Worm (Caenorhabditis elegans) whole organism, L3 larva: ENCODE results near the gene T07A5.7.

Experiments used
- R02D3.7 ChIP-seq: fragments of 150-350 bp; optimal IDR thresholded peaks from 2 replicates; lab custom pipeline; 2014; ENCODE audit warnings: missing biosample characterization, missing genetic modification characterization
- ZK546.5 ChIP-seq: sonication (generic microtip); optimal IDR thresholded peaks from 2 replicates; lab custom pipeline; 2017; ENCODE audit warnings: missing biosample characterization, missing genetic modification characterization
- aly-2 ChIP-seq: fragments of 150-350 bp; optimal IDR thresholded peaks from 2 replicates; lab custom pipeline; 2014; ENCODE audit warnings: missing biosample characterization, missing genetic modification characterization
- ama-1 ChIP-seq: fragments of 150-350 bp; optimal IDR thresholded peaks from 2 replicates; lab custom pipeline; 2018
- ceh-16 ChIP-seq: sonication (generic microtip); optimal IDR thresholded peaks from 2 replicates; lab custom pipeline; 2017; ENCODE audit warnings: missing biosample characterization, missing genetic modification characterization
- ceh-28 ChIP-seq: fragments of 150-350 bp; optimal IDR thresholded peaks from 2 replicates; lab custom pipeline; 2014; ENCODE audit warnings: missing biosample characterization, missing genetic modification reagents, missing genetic modification characterization
- ceh-82 ChIP-seq: fragments of 150-350 bp; optimal IDR thresholded peaks from 2 replicates; lab custom pipeline; 2014; ENCODE audit warnings: missing biosample characterization, missing genetic modification characterization
- ceh-9 ChIP-seq: sonication (generic microtip); optimal IDR thresholded peaks from 2 replicates; lab custom pipeline; 2018; ENCODE audit warnings: missing biosample characterization, missing genetic modification characterization
- daf-12 ChIP-seq: fragments of 150-350 bp; optimal IDR thresholded peaks from 2 replicates; lab custom pipeline; 2014; ENCODE audit warnings: missing biosample characterization, missing genetic modification reagents, missing genetic modification characterization
- egl-27 ChIP-seq: sonication (generic microtip); optimal IDR thresholded peaks from 4 replicates; lab custom pipeline; 2017; ENCODE audit warnings: missing biosample characterization, missing genetic modification reagents, missing genetic modification characterization
- egl-5 ChIP-seq: fragments of 150-350 bp; optimal IDR thresholded peaks from 2 replicates; lab custom pipeline; 2017; ENCODE audit warnings: missing biosample characterization, missing genetic modification reagents, missing genetic modification characterization, inconsistent platforms
- elt-1 ChIP-seq: fragments of 150-350 bp; optimal IDR thresholded peaks from 2 replicates; lab custom pipeline; 2014; ENCODE audit warnings: missing biosample characterization, missing genetic modification characterization
- elt-2 ChIP-seq: sonication (generic microtip); optimal IDR thresholded peaks from 2 replicates; lab custom pipeline; 2016; ENCODE audit warnings: missing genetic modification reagents, mild to moderate bottlenecking, missing genetic modification characterization, missing compliant biosample characterization
- elt-3 ChIP-seq, 3 experiments: fragments of 150-350 bp in 1 of 3; sonication (generic microtip) in 2 of 3; optimal IDR thresholded peaks; 2 replicates in 2 of 3; 4 replicates in 1 of 3; lab custom pipeline; 2014 to 2017; ENCODE audit warnings: missing biosample characterization in 3 of 3, missing genetic modification characterization in 3 of 3
- eor-1 ChIP-seq, 2 experiments: fragments of 150-350 bp; optimal IDR thresholded peaks; 2 replicates each; lab custom pipeline; 2014 to 2018; ENCODE audit warnings: missing biosample characterization in 2 of 2, missing genetic modification characterization in 2 of 2
- fkh-10 ChIP-seq: sonication (generic microtip); optimal IDR thresholded peaks from 2 replicates; lab custom pipeline; 2017; ENCODE audit warnings: missing biosample characterization, missing genetic modification reagents, missing genetic modification characterization
- fkh-2 ChIP-seq: fragments of 150-350 bp; optimal IDR thresholded peaks from 2 replicates; lab custom pipeline; 2014; ENCODE audit warnings: missing biosample characterization, missing genetic modification reagents, missing genetic modification characterization
- fos-1 ChIP-seq: fragments of 150-350 bp; optimal IDR thresholded peaks from 2 replicates; lab custom pipeline; 2014; ENCODE audit warnings: missing biosample characterization, missing genetic modification characterization
- hmg-11 ChIP-seq: sonication (generic microtip); optimal IDR thresholded peaks from 2 replicates; lab custom pipeline; 2016; ENCODE audit warnings: missing genetic modification characterization, missing compliant biosample characterization
- jun-1 ChIP-seq: fragments of 150-350 bp; optimal IDR thresholded peaks from 2 replicates; lab custom pipeline; 2014; ENCODE audit warnings: missing biosample characterization, missing genetic modification reagents, missing genetic modification characterization
- lin-15B ChIP-seq: fragments of 150-350 bp; optimal IDR thresholded peaks from 2 replicates; lab custom pipeline; 2014; ENCODE audit warnings: missing biosample characterization, missing genetic modification characterization
- lin-39 ChIP-seq: fragments of 150-350 bp; optimal IDR thresholded peaks from 2 replicates; lab custom pipeline; 2018; ENCODE audit warnings: missing biosample characterization, missing genetic modification reagents, missing genetic modification characterization
- lsy-12 ChIP-seq: sonication (generic microtip); optimal IDR thresholded peaks from 2 replicates; lab custom pipeline; 2016; ENCODE audit warnings: mild to moderate bottlenecking, missing genetic modification characterization, missing compliant biosample characterization
- mdl-1 ChIP-seq: fragments of 150-350 bp; optimal IDR thresholded peaks from 2 replicates; lab custom pipeline; 2014; ENCODE audit warnings: missing biosample characterization, missing genetic modification characterization
- mml-1 ChIP-seq: fragments of 150-350 bp; sonication (generic microtip); optimal IDR thresholded peaks from 3 replicates; lab custom pipeline; 2014; ENCODE audit warnings: missing biosample characterization, missing genetic modification characterization
- nfya-1 ChIP-seq: sonication (generic microtip); optimal IDR thresholded peaks from 2 replicates; lab custom pipeline; 2017; ENCODE audit warnings: missing genetic modification characterization, mild to moderate bottlenecking, missing compliant biosample characterization, antibody characterized with exemption, moderate library complexity; ENCODE audit not compliant: insufficient read depth
- nhr-11 ChIP-seq: fragments of 150-350 bp; optimal IDR thresholded peaks from 2 replicates; lab custom pipeline; 2014; ENCODE audit warnings: missing biosample characterization, missing genetic modification characterization
- nhr-12 ChIP-seq: fragments of 150-350 bp; optimal IDR thresholded peaks from 2 replicates; lab custom pipeline; 2014; ENCODE audit warnings: missing biosample characterization, missing genetic modification characterization
- nhr-23 ChIP-seq: fragments of 150-350 bp; optimal IDR thresholded peaks from 2 replicates; lab custom pipeline; 2014; ENCODE audit warnings: missing biosample characterization, missing genetic modification reagents, missing genetic modification characterization
- nhr-237 ChIP-seq: fragments of 150-350 bp; optimal IDR thresholded peaks from 2 replicates; lab custom pipeline; 2014; ENCODE audit warnings: missing biosample characterization, missing genetic modification characterization
- nhr-25 ChIP-seq: sonication (generic microtip); optimal IDR thresholded peaks from 2 replicates; lab custom pipeline; 2017; ENCODE audit warnings: missing biosample characterization, missing genetic modification characterization
- nhr-28 ChIP-seq: fragments of 150-350 bp; optimal IDR thresholded peaks from 2 replicates; lab custom pipeline; 2014; ENCODE audit warnings: missing biosample characterization, missing genetic modification characterization
- nhr-43 ChIP-seq: sonication (generic microtip); optimal IDR thresholded peaks from 2 replicates; lab custom pipeline; 2016; ENCODE audit warnings: mild to moderate bottlenecking, missing genetic modification characterization, missing compliant biosample characterization; ENCODE audit not compliant: poor library complexity, severe bottlenecking
- nhr-67 ChIP-seq: fragments of 150-350 bp; optimal IDR thresholded peaks from 2 replicates; lab custom pipeline; 2014; ENCODE audit warnings: missing biosample characterization, missing genetic modification characterization
- nhr-76 ChIP-seq: fragments of 150-350 bp; sonication (generic microtip); optimal IDR thresholded peaks from 5 replicates; lab custom pipeline; 2014; ENCODE audit warnings: missing biosample characterization, missing genetic modification characterization
- nhr-77 ChIP-seq: fragments of 150-350 bp; optimal IDR thresholded peaks from 2 replicates; lab custom pipeline; 2014; ENCODE audit warnings: missing biosample characterization, missing genetic modification characterization
- pha-4 ChIP-seq: fragments of 150-350 bp; optimal IDR thresholded peaks from 2 replicates; lab custom pipeline; 2014; ENCODE audit warnings: missing biosample characterization, missing genetic modification reagents, missing genetic modification characterization
- pqm-1 ChIP-seq: fragments of 150-350 bp; optimal IDR thresholded peaks from 2 replicates; lab custom pipeline; 2017; ENCODE audit warnings: missing biosample characterization, missing genetic modification characterization, inconsistent platforms
- sea-2 ChIP-seq: fragments of 150-350 bp; sonication (generic microtip); optimal IDR thresholded peaks from 4 replicates; lab custom pipeline; 2014; ENCODE audit warnings: missing biosample characterization, missing genetic modification reagents, missing genetic modification characterization
- skn-1 ChIP-seq: fragments of 150-350 bp; optimal IDR thresholded peaks from 2 replicates; lab custom pipeline; 2014; ENCODE audit warnings: missing biosample characterization, missing genetic modification characterization
- snpc-4 ChIP-seq: fragments of 150-350 bp; optimal IDR thresholded peaks from 2 replicates; lab custom pipeline; 2014; ENCODE audit warnings: missing biosample characterization, missing genetic modification characterization
- tbx-2 ChIP-seq: sonication (generic microtip); optimal IDR thresholded peaks from 2 replicates; lab custom pipeline; 2016; ENCODE audit warnings: mild to moderate bottlenecking, missing genetic modification characterization, missing compliant biosample characterization
- unc-39 ChIP-seq: sonication (generic microtip); optimal IDR thresholded peaks from 4 replicates; lab custom pipeline; 2017; ENCODE audit warnings: missing biosample characterization, missing genetic modification characterization
- unc-62 ChIP-seq: fragments of 150-350 bp; sonication (generic microtip); optimal IDR thresholded peaks from 4 replicates; lab custom pipeline; 2014; ENCODE audit warnings: missing biosample characterization, missing genetic modification reagents, missing genetic modification characterization
- zag-1 ChIP-seq: fragments of 150-350 bp; optimal IDR thresholded peaks from 2 replicates; lab custom pipeline; 2014; ENCODE audit warnings: missing biosample characterization, missing genetic modification characterization
- ztf-11 ChIP-seq: fragments of 150-350 bp; optimal IDR thresholded peaks from 2 replicates; lab custom pipeline; 2014; ENCODE audit warnings: missing biosample characterization, missing genetic modification characterization
- ztf-4 ChIP-seq: fragments of 150-350 bp; optimal IDR thresholded peaks from 2 replicates; lab custom pipeline; 2014; ENCODE audit warnings: missing biosample characterization, missing genetic modification characterization

Gene T07A5.7

ce11 chrIII:10311016-10311415 is at the start of gene T07A5.7:
Gene T07A5.7 (minus strand): TSS chrIII:10311116.
- TF ChIP-seq elt-2 (tag; lab: Kevin White, UChicago), result no peak
- TF ChIP-seq, all 47 proteins: peak for 0

ce11 chrIII:10359916-10360315 is 49.0 kb upstream of the T07A5.7 start:
- peak; percentile 12 for TF ChIP-seq fkh-10 (GFP tag; lab: Kevin White, UChicago)
- TF ChIP-seq nhr-25 (tag; lab: Kevin White, UChicago), result no peak
- TF ChIP-seq, all 47 proteins: peak for 1

ce11 chrIII:10358751-10359150 is 47.8 kb upstream of the T07A5.7 start:
- peak; percentile 28 for TF ChIP-seq nfya-1 (tag; lab: Kevin White, UChicago)
- no peak for TF ChIP-seq nhr-43 (tag; lab: Kevin White, UChicago)
- peak; percentile 36 for TF ChIP-seq fkh-10 (GFP tag; lab: Kevin White, UChicago)
- TF ChIP-seq, all 47 proteins: peak for 2

ce11 chrIII:10357598-10358186 is 46.8 kb upstream of the T07A5.7 start, which contains the start of gene umps-1:
Gene umps-1 (minus strand): TSS chrIII:10357648.
- TF ChIP-seq eor-1 (tag; optimal IDR thresholded peaks at IDR 0.05; lab: Kevin White, UChicago) (no peak), ceh-16 (tag; lab: Kevin White, UChicago) (no peak), ceh-82 (tag; lab: Kevin White, UChicago) (no peak), aly-2 (tag; lab: Kevin White, UChicago) (no peak), elt-3 (tag; optimal IDR thresholded peaks at IDR 0.05; lab: Kevin White, UChicago) (no peak), nhr-76 (tag; lab: Kevin White, UChicago) (no peak), ceh-28 (no peak), nhr-67 (tag; lab: Kevin White, UChicago) (no peak), ztf-4 (tag; lab: Kevin White, UChicago) (no peak), nhr-237 (tag; lab: Kevin White, UChicago) (no peak), hmg-11 (peak; percentile 62), pqm-1 (tag; lab: Kevin White, UChicago) (peak; percentile 49), nhr-12 (tag; lab: Kevin White, UChicago) (no peak), unc-39 (tag; lab: Kevin White, UChicago) (no peak), fkh-10 (GFP tag; lab: Kevin White, UChicago) (no peak), mml-1 (tag; lab: Kevin White, UChicago) (no peak), nhr-25 (tag; lab: Kevin White, UChicago) (peak; percentile 60), daf-12 (no peak), nhr-77 (tag; lab: Kevin White, UChicago) (no peak), skn-1 (peak; percentile 48), zag-1 (tag; lab: Kevin White, UChicago) (no peak), lin-15B (peak; percentile 73), ama-1 (lab: Kevin White, UChicago) (no peak), sea-2 (GFP tag; lab: Kevin White, UChicago) (no peak), ztf-11 (tag; lab: Kevin White, UChicago) (no peak), ZK546.5 (tag; lab: Kevin White, UChicago) (no peak), mdl-1 (tag; lab: Kevin White, UChicago) (no peak), nhr-23 (tag; lab: Kevin White, UChicago) (peak; percentile 90), ceh-9 (tag; lab: Kevin White, UChicago) (no peak), nhr-43 (tag; lab: Kevin White, UChicago) (peak; percentile 45), lin-39 (tag; lab: Kevin White, UChicago) (peak; percentile 26), fos-1 (no peak), egl-5 (tag; lab: Kevin White, UChicago) (no peak), egl-27 (tag; lab: Kevin White, UChicago) (no peak), pha-4 (tag; lab: Kevin White, UChicago) (peak; percentile 92), lsy-12 (peak; percentile 20), tbx-2 (tag; lab: Kevin White, UChicago) (no peak), fkh-2 (tag; lab: Kevin White, UChicago) (no peak), snpc-4 (tag; lab: Kevin White, UChicago) (no peak), nhr-28 (tag; lab: Kevin White, UChicago) (no peak), nfya-1 (tag; lab: Kevin White, UChicago) (peak; percentile 93), jun-1 (tag; lab: Kevin White, UChicago) (no peak), nhr-11 (no peak), unc-62 (GFP tag; lab: Kevin White, UChicago) (no peak), elt-2 (tag; lab: Kevin White, UChicago) (peak; percentile 41), elt-1 (tag; lab: Kevin White, UChicago) (no peak), R02D3.7 (tag; lab: Kevin White, UChicago) (no peak)
